Fruit fly (Drosophila melanogaster): Measurements from ENCODE around the gene CG32547.

CG32547 gene

DNA sequence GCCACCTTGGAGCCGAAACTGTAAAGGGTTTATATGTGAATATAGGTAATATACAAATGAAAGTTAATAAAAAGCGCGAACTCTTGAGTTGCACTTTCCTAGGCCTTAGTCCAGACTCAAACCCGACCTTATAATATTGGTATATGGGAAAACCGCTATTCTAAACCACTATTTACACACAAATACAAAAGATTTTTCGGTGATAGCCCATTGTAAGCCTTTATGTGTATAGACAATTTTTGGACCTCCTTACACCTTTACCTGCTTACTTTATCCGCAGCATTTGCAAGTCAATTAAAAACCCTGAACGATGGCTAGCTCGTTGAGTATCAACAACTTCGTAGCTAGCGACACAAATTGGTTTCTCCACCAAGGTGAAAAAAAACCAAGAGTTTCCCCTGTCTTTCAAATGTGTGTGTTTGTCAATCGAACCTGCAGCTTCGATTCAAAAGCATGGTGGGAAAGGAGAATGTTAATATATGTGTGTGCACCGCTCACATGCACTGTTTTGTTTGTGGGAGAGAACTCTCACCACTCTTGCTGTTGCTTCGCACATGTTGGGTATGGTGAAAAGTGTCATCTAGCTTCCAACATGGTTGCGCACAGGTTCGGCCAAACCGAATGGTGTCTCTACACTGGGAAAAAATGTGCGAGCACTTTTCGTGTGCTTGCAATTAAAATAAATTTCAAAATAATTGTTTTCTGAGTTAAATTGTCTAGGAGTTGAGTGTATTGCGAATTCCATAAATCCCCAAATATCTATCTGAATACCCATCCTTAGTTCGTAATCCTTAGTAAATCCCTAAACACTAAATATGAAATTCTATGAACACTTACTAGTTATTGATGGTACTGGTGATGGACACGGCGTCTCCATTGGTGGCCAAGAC, 27.6 kb upstream of the CG32547 start (continued):
- TF ChIP-seq CG11456 (GFP tag; IDR thresholded peaks at IDR 0.05): peak; percentile 86
- peak; percentile 61 for TF ChIP-seq Hmr (GFP tag; optimal IDR thresholded peaks at IDR 0.05)
- TF ChIP-seq trem (tag; optimal IDR thresholded peaks at IDR 0.05): peak; percentile 39
- TF ChIP-seq CG13123 (GFP tag; optimal IDR thresholded peaks at IDR 0.05): peak; percentile 60
- peak; percentile 80 for TF ChIP-seq ase (GFP tag; IDR thresholded peaks at IDR 0.05)
- TF ChIP-seq CG8924 (tag; optimal IDR thresholded peaks at IDR 0.05): peak; percentile 64
- peak; percentile 75 for TF ChIP-seq Oli (tag; optimal IDR thresholded peaks at IDR 0.05)
- TF ChIP-seq gro (GFP tag; optimal IDR thresholded peaks at IDR 0.05): peak; percentile 79
- peak; percentile 42 for TF ChIP-seq CG15601 (tag; optimal IDR thresholded peaks at IDR 0.05)
- TF ChIP-seq TFAM (GFP tag; optimal IDR thresholded peaks at IDR 0.05): peak; percentile 32
- peak; percentile 74 for TF ChIP-seq CG1024 (GFP tag; IDR thresholded peaks at IDR 0.05)
- peak; percentile 84 for TF ChIP-seq CG6254 (GFP tag; optimal IDR thresholded peaks at IDR 0.05)
- TF ChIP-seq CG14860 (GFP tag; IDR thresholded peaks at IDR 0.05; ENCODE audit: partially characterized antibody): no peak
- TF ChIP-seq CG2712 (tag; optimal IDR thresholded peaks at IDR 0.05): peak; percentile 78
- peak; percentile 75 for TF ChIP-seq H2.0 (GFP tag; IDR thresholded peaks at IDR 0.05)
- TF ChIP-seq gsb-n (tag; optimal IDR thresholded peaks at IDR 0.05): peak; percentile 49
- TF ChIP-seq Nf-YC (tag; optimal IDR thresholded peaks at IDR 0.05): no peak
- TF ChIP-seq CG9817 (tag; optimal IDR thresholded peaks at IDR 0.05): peak; percentile 15
- peak; percentile 85 for TF ChIP-seq CG4424 (GFP tag; optimal IDR thresholded peaks at IDR 0.05)
- TF ChIP-seq CG31365 (tag; optimal IDR thresholded peaks at IDR 0.05): peak; percentile 46
- TF ChIP-seq CG34224 (GFP tag; IDR thresholded peaks at IDR 0.05; ENCODE audit: partially characterized antibody): no peak
- no peak for TF ChIP-seq dimm (GFP tag; IDR thresholded peaks at IDR 0.05)
- peak; percentile 81 for TF ChIP-seq CG10654 (GFP tag; optimal IDR thresholded peaks at IDR 0.05)
- peak; percentile 80 for TF ChIP-seq CG2120 (GFP tag; optimal IDR thresholded peaks at IDR 0.05)
- peak; percentile 81 for TF ChIP-seq CG10209 (GFP tag; optimal IDR thresholded peaks at IDR 0.05)
- peak; percentile 41 for TF ChIP-seq CG2116 (GFP tag; optimal IDR thresholded peaks at IDR 0.05)
- peak; percentile 40 for TF ChIP-seq CTCF (GFP tag; optimal IDR thresholded peaks at IDR 0.05)
- peak; percentile 67 for TF ChIP-seq CG1233 (GFP tag; optimal IDR thresholded peaks at IDR 0.05)
- TF ChIP-seq CG8944 (GFP tag; optimal IDR thresholded peaks at IDR 0.05): peak; percentile 60
- TF ChIP-seq CG10321 (GFP tag; IDR thresholded peaks at IDR 0.05): peak; percentile 37; the same call in 1 of the 2 replicates
- peak; percentile 67 for TF ChIP-seq NfI (GFP tag; optimal IDR thresholded peaks at IDR 0.05)
- peak; percentile 85 for TF ChIP-seq Hsf (GFP tag; optimal IDR thresholded peaks at IDR 0.05)
- peak; percentile 79 for TF ChIP-seq PHDP (tag; optimal IDR thresholded peaks at IDR 0.05)
- TF ChIP-seq CG9215 (GFP tag; IDR thresholded peaks at IDR 0.05): peak; percentile 31
- no peak for TF ChIP-seq fd3F (GFP tag; optimal IDR thresholded peaks at IDR 0.05)
- peak; percentile 56 for TF ChIP-seq zfh2 (GFP tag; optimal IDR thresholded peaks at IDR 0.05)
- peak; percentile 48 for TF ChIP-seq CG4707 (GFP tag; optimal IDR thresholded peaks at IDR 0.05)
- peak; percentile 71 for TF ChIP-seq tx (GFP tag; optimal IDR thresholded peaks at IDR 0.05)
- peak; percentile 31 for TF ChIP-seq CG17568 (GFP tag; optimal IDR thresholded peaks at IDR 0.05)
- peak; percentile 97 for TF ChIP-seq CG11504 (tag; optimal IDR thresholded peaks at IDR 0.05)
- peak; percentile 75 for TF ChIP-seq slbo (GFP tag; IDR thresholded peaks at IDR 0.05)
- peak; percentile 5 for TF ChIP-seq oc (tag; optimal IDR thresholded peaks at IDR 0.05)
- peak; percentile 65; the same call in 1 of the 2 replicates for TF ChIP-seq peb (GFP tag; IDR thresholded peaks at IDR 0.05)
- TF ChIP-seq CG7271 (tag; optimal IDR thresholded peaks at IDR 0.05): no peak
- TF ChIP-seq ato (GFP tag; IDR thresholded peaks at IDR 0.05; ENCODE audit: partially characterized antibody): no peak
- TF ChIP-seq CG31388 (GFP tag; optimal IDR thresholded peaks at IDR 0.05): no peak
- peak; percentile 47 for TF ChIP-seq pho (GFP tag; optimal IDR thresholded peaks at IDR 0.05)
- TF ChIP-seq ac (GFP tag; optimal IDR thresholded peaks at IDR 0.05): peak; percentile 14
- TF ChIP-seq Usf (GFP tag; optimal IDR thresholded peaks at IDR 0.05): peak; percentile 32

All from whole organism, embryonic.